Worm (Caenorhabditis elegans) whole organism, L2 larva: ENCODE data around the gene semo-1.

Experiments used
- F13H6.1 ChIP-seq: sonication (generic microtip); optimal IDR thresholded peaks from 2 replicates; lab custom pipeline; 2016; ENCODE audit warnings: missing genetic modification characterization, missing compliant biosample characterization
- R02D3.7 ChIP-seq: fragments of 150-350 bp; optimal IDR thresholded peaks from 2 replicates; lab custom pipeline; 2014; ENCODE audit warnings: missing biosample characterization, missing genetic modification characterization
- ceh-82 ChIP-seq: fragments of 150-350 bp; optimal IDR thresholded peaks from 2 replicates; lab custom pipeline; 2014; ENCODE audit warnings: missing biosample characterization, missing genetic modification characterization
- elt-1 ChIP-seq: fragments of 150-350 bp; optimal IDR thresholded peaks from 2 replicates; lab custom pipeline; 2014; ENCODE audit warnings: missing biosample characterization, missing genetic modification characterization
- lin-13 ChIP-seq: fragments of 150-350 bp; optimal IDR thresholded peaks from 2 replicates; lab custom pipeline; 2014; ENCODE audit warnings: missing biosample characterization, missing genetic modification reagents, missing genetic modification characterization
- lsy-2 ChIP-seq, 2 experiments: fragments of 150-350 bp in 1 of 2; sonication (generic microtip) in 1 of 2; optimal IDR thresholded peaks; 2 replicates each; lab custom pipeline; 2014 to 2017; ENCODE audit warnings: missing biosample characterization in 2 of 2, missing genetic modification characterization in 2 of 2
- nhr-12 ChIP-seq: fragments of 150-350 bp; optimal IDR thresholded peaks from 2 replicates; lab custom pipeline; 2014; ENCODE audit warnings: missing biosample characterization, missing genetic modification characterization
- nhr-77 ChIP-seq: fragments of 150-350 bp; optimal IDR thresholded peaks from 2 replicates; lab custom pipeline; 2014; ENCODE audit warnings: missing biosample characterization, missing genetic modification characterization
- unc-39 ChIP-seq: fragments of 150-350 bp; optimal IDR thresholded peaks from 2 replicates; lab custom pipeline; 2014; ENCODE audit warnings: missing biosample characterization, missing genetic modification characterization

- TF ChIP-seq nhr-12 (tag; lab: Kevin White, UChicago): no peak
- TF ChIP-seq lsy-2 (tag; optimal IDR thresholded peaks at IDR 0.05; lab: Kevin White, UChicago): no peak
- no peak for TF ChIP-seq ceh-82 (tag; lab: Kevin White, UChicago)
- no peak for TF ChIP-seq lin-13 (GFP tag; lab: Kevin White, UChicago)
- TF ChIP-seq unc-39 (tag; lab: Kevin White, UChicago): no peak
- TF ChIP-seq R02D3.7 (tag; lab: Kevin White, UChicago): no peak
- no peak for TF ChIP-seq nhr-77 (tag; lab: Kevin White, UChicago)
- no peak for TF ChIP-seq F13H6.1 (tag; lab: Kevin White, UChicago)
- no peak for TF ChIP-seq elt-1 (tag; lab: Kevin White, UChicago)
Measured at ce11 chrIV:14069760-14070159, 18.8 kb downstream of the semo-1 start, which contains the start of gene lst-4.
